Worm (Caenorhabditis elegans) whole organism, L2 larva: ENCODE results near the gene F08G12.11.

Experiments
- ZK546.5 ChIP-seq: sonication (generic microtip); optimal IDR thresholded peaks from 2 replicates; lab custom pipeline; 2017; ENCODE audit warnings: missing biosample characterization, missing genetic modification characterization
- ama-1 ChIP-seq: fragments of 150-350 bp; optimal IDR thresholded peaks from 2 replicates; lab custom pipeline; 2018; ENCODE audit warnings: inconsistent platforms
- ceh-16 ChIP-seq: fragments of 150-350 bp; optimal IDR thresholded peaks from 2 replicates; lab custom pipeline; 2014; ENCODE audit warnings: missing biosample characterization, missing genetic modification characterization
- dmd-4 ChIP-seq: sonication (generic microtip); optimal IDR thresholded peaks from 2 replicates; lab custom pipeline; 2017; ENCODE audit warnings: missing biosample characterization, missing genetic modification characterization
- lin-11 ChIP-seq: fragments of 150-350 bp; sonication (generic microtip); optimal IDR thresholded peaks from 2 replicates; lab custom pipeline; 2014; ENCODE audit warnings: missing biosample characterization, missing genetic modification characterization, inconsistent platforms, mixed read lengths
- nhr-11 ChIP-seq: fragments of 150-350 bp; optimal IDR thresholded peaks from 2 replicates; lab custom pipeline; 2014; ENCODE audit warnings: missing biosample characterization, missing genetic modification characterization
- nhr-12 ChIP-seq: fragments of 150-350 bp; optimal IDR thresholded peaks from 2 replicates; lab custom pipeline; 2014; ENCODE audit warnings: missing biosample characterization, missing genetic modification characterization
- sma-3 ChIP-seq: sonication (generic microtip); optimal IDR thresholded peaks from 2 replicates; lab custom pipeline; 2016; ENCODE audit warnings: missing genetic modification reagents, missing genetic modification characterization, missing compliant biosample characterization
- unc-62 ChIP-seq: fragments of 150-350 bp; optimal IDR thresholded peaks from 2 replicates; lab custom pipeline; 2014; ENCODE audit warnings: missing biosample characterization, missing genetic modification reagents, missing genetic modification characterization
- ztf-11 ChIP-seq: sonication (generic microtip); optimal IDR thresholded peaks from 2 replicates; lab custom pipeline; 2017; ENCODE audit warnings: missing biosample characterization, missing genetic modification characterization

DNA sequence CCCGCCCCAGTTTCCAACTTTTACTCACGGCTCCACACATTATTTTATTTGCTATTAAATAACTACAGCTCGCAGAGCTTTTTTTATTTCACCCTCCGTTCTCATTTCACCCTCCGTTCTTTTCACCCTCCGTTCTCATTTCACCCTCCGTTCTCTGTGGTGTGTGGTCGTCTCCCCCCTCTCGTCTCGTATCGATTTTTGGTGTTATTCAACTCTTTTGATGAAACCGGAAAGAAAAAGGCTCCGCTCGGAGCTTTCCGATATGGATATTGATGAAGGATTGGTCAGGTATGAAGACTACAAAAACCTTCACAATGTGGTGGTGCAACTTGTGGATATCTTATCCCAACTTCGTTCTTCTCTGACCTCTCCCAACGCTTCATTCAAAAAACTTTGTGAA, 24.8 kb downstream of the F08G12.11 start:
- TF ChIP-seq ama-1 (no peak), lin-11 (tag; lab: Kevin White, UChicago) (no peak), nhr-11 (tag; lab: Kevin White, UChicago) (no peak), ZK546.5 (no peak), ztf-11 (no peak), sma-3 (GFP tag; lab: Kevin White, UChicago) (no peak), nhr-12 (tag; lab: Kevin White, UChicago) (no peak), unc-62 (no peak), ceh-16 (no peak), dmd-4 (tag; lab: Kevin White, UChicago) (no peak)
